Fruit fly (Drosophila melanogaster): ENCODE data around the gene DIP-iota.
A peak's percentile ranks its signal among the peaks of the same experiment; 100 is the strongest.

DIP-iota gene

dm6 chr2L:6601018-6601505 is 20.4 kb downstream of the DIP-iota start, which contains the start of gene Dpp10 (continued):
- TF ChIP-seq Hmx (GFP tag; optimal IDR thresholded peaks at IDR 0.05) (peak; percentile 43), CG9727 (GFP tag; optimal IDR thresholded peaks at IDR 0.05) (peak; percentile 89), CG2875 (GFP tag; optimal IDR thresholded peaks at IDR 0.05) (peak; percentile 51), z (GFP tag; IDR thresholded peaks at IDR 0.05) (0 out of 3 replicates have a peak, but pooled peaks have one; percentile 37), sens-2 (GFP tag; IDR thresholded peaks at IDR 0.05) (peak; percentile 66; the same call in 1 of the 2 replicates), CG15601 (tag; optimal IDR thresholded peaks at IDR 0.05) (peak; percentile 32), CG15479 (GFP tag; optimal IDR thresholded peaks at IDR 0.05) (no peak), PHDP (tag; optimal IDR thresholded peaks at IDR 0.05) (peak; percentile 95), peb (GFP tag; IDR thresholded peaks at IDR 0.05) (peak; percentile 90), Vsx1 (GFP tag; optimal IDR thresholded peaks at IDR 0.05) (peak; percentile 69), CG2202 (tag; optimal IDR thresholded peaks at IDR 0.05) (no peak), ssp (GFP tag; IDR thresholded peaks at IDR 0.05) (peak; percentile 87), stwl (tag; optimal IDR thresholded peaks at IDR 0.05) (no peak), Hr51 (GFP tag; optimal IDR thresholded peaks at IDR 0.05) (peak; percentile 90 to 94), Gsc (GFP tag; IDR thresholded peaks at IDR 0.05) (peak; percentile 73), en (GFP tag; optimal IDR thresholded peaks at IDR 0.05) (no peak), bab2 (GFP tag; optimal IDR thresholded peaks at IDR 0.05) (peak; percentile 88), phol (tag; optimal IDR thresholded peaks at IDR 0.05) (peak; percentile 75), amos (GFP tag; IDR thresholded peaks at IDR 0.05; ENCODE audit: partially characterized antibody) (no peak; the same call in 1 of the 2 replicates), gro (GFP tag; optimal IDR thresholded peaks at IDR 0.05) (peak; percentile 95), CG10654 (GFP tag; optimal IDR thresholded peaks at IDR 0.05) (peak; percentile 69), CG12155 (GFP tag; optimal IDR thresholded peaks at IDR 0.05) (peak; percentile 83), lola (GFP tag; optimal IDR thresholded peaks at IDR 0.05) (no peak), sna (GFP tag; IDR thresholded peaks at IDR 0.05; ENCODE audit: partially characterized antibody) (no peak), MTF-1 (GFP tag; optimal IDR thresholded peaks at IDR 0.05; ENCODE audit: borderline replicate concordance) (peak; percentile 25), Lpt (GFP tag; optimal IDR thresholded peaks at IDR 0.05) (no peak), CG4404 (GFP tag; IDR thresholded peaks at IDR 0.05) (peak; percentile 92), Doc3 (GFP tag; IDR thresholded peaks at IDR 0.05; ENCODE audit: partially characterized antibody) (no peak), gcm (GFP tag; optimal IDR thresholded peaks at IDR 0.05) (peak; percentile 68), HHEX (GFP tag; optimal IDR thresholded peaks at IDR 0.05) (peak; percentile 93), Hr78 (GFP tag; optimal IDR thresholded peaks at IDR 0.05) (no peak), CG4707 (GFP tag; optimal IDR thresholded peaks at IDR 0.05) (peak; percentile 59), CHES-1-like (GFP tag; optimal IDR thresholded peaks at IDR 0.05) (peak; percentile 84), NC2α (GFP tag; optimal IDR thresholded peaks at IDR 0.05) (peak; percentile 30), Dad (GFP tag; optimal IDR thresholded peaks at IDR 0.05) (peak; percentile 91), CG9609 (GFP tag; optimal IDR thresholded peaks at IDR 0.05) (peak; percentile 80), Meics (GFP tag; optimal IDR thresholded peaks at IDR 0.05) (peak; percentile 94), CG8944 (GFP tag; optimal IDR thresholded peaks at IDR 0.05) (peak; percentile 85), yki (optimal IDR thresholded peaks at IDR 0.05) (no peak), CG32767 (GFP tag; IDR thresholded peaks at IDR 0.05) (peak; percentile 95), CG9437 (GFP tag; optimal IDR thresholded peaks at IDR 0.05) (peak; percentile 82), Deaf1 (tag; optimal IDR thresholded peaks at IDR 0.05) (peak; percentile 74), Sry-β (GFP tag; optimal IDR thresholded peaks at IDR 0.05) (no peak), tup (GFP tag; optimal IDR thresholded peaks at IDR 0.05) (peak; percentile 84), Mad (GFP tag; optimal IDR thresholded peaks at IDR 0.05) (peak; percentile 77), CG7839 (tag; optimal IDR thresholded peaks at IDR 0.05) (peak; percentile 94), cg (GFP tag; optimal IDR thresholded peaks at IDR 0.05) (no peak), CG1647 (GFP tag; optimal IDR thresholded peaks at IDR 0.05) (peak; percentile 83), nerfin-2 (GFP tag; IDR thresholded peaks at IDR 0.05; ENCODE audit: partially characterized antibody) (0 out of 2 replicates have a peak, but pooled peaks have one; percentile 29)
